Fruit fly (Drosophila melanogaster) S2 (cell line): Measurements from ENCODE around the gene CG9636.

ENCODE experiments used
- CG8478 ChIP-seq: fragments of >200 bp; optimal IDR thresholded peaks from 2 replicates; lab custom pipeline; 2018
- CTCF ChIP-seq, 2 experiments: fragments of >200 bp; optimal IDR thresholded peaks; 2 replicates each; lab custom pipeline; 2018

dm6 chr3R:8227344-8227743 lies 16.2 kb downstream of the CG9636 start:
- TF ChIP-seq CTCF (optimal IDR thresholded peaks at IDR 0.05; lab: Kevin White, UChicago) (no peak), CG8478 (lab: Kevin White, UChicago) (no peak)
